Worm (Caenorhabditis elegans): ENCODE data around the gene nhr-46.

ce11 chrIV:5734720-5735119, 22.9 kb downstream of the nhr-46 start, which contains the start of gene cpg-18:
- TF ChIP-seq bed-2 (GFP tag; IDR thresholded peaks at IDR 0.05): no peak
- no peak for TF ChIP-seq ztf-22 (GFP tag; optimal IDR thresholded peaks at IDR 0.05)
- no peak for TF ChIP-seq attf-3 (GFP tag; conservative IDR thresholded peaks at IDR 0.05)
- no peak for TF ChIP-seq F57C9.4 (tag; optimal IDR thresholded peaks at IDR 0.05)
- no peak for TF ChIP-seq mxl-1 (tag; optimal IDR thresholded peaks at IDR 0.05)
- no peak for TF ChIP-seq Y53F4B.3 (GFP tag; IDR thresholded peaks at IDR 0.05)
- TF ChIP-seq lin-40 (tag; optimal IDR thresholded peaks at IDR 0.05): no peak
- TF ChIP-seq tbp1 (GFP tag; optimal IDR thresholded peaks at IDR 0.05): no peak
- no peak for TF ChIP-seq attf-5 (GFP tag; optimal IDR thresholded peaks at IDR 0.05)
- no peak for TF ChIP-seq sptf-2 (GFP tag; optimal IDR thresholded peaks at IDR 0.05)
- TF ChIP-seq hlh-26 (GFP tag; conservative IDR thresholded peaks at IDR 0.05): no peak
- TF ChIP-seq F52B5.7 (tag; optimal IDR thresholded peaks at IDR 0.05): no peak

Measured in whole organism, young adult.